Worm (Caenorhabditis elegans) whole organism, L4 larva: ENCODE data around the gene metl-18.

Experiments
- D1046.2 ChIP-seq: fragments of 200-800 bp; sonication (Bioruptor generic); IDR thresholded peaks from 2 replicates; pipeline ENCODE4 v1.3.6; 2022; ENCODE audit warnings: missing genetic modification characterization, missing compliant biosample characterization
- F10B5.3 ChIP-seq: sonication (generic microtip); optimal IDR thresholded peaks from 2 replicates; lab custom pipeline; 2016; ENCODE audit warnings: mild to moderate bottlenecking, missing genetic modification characterization, missing compliant biosample characterization
- T20F7.1 ChIP-seq: fragments of 200-800 bp; sonication (Bioruptor generic); optimal IDR thresholded peaks from 2 replicates; lab custom pipeline; 2018; ENCODE audit warnings: mild to moderate bottlenecking, missing genetic modification characterization, missing compliant biosample characterization
- T26A8.4 ChIP-seq: fragments of 200-800 bp; sonication (Bioruptor generic); IDR thresholded peaks from 2 replicates; pipeline ENCODE4 v1.3.6; 2022; ENCODE audit warnings: missing genetic modification characterization, missing compliant biosample characterization
- Y105C5A.15 ChIP-seq: fragments of 200-800 bp; sonication (Bioruptor generic); IDR thresholded peaks from 2 replicates; pipeline ENCODE4 v1.3.6; 2022; ENCODE audit warnings: missing genetic modification characterization, missing compliant biosample characterization
- ZK546.5 ChIP-seq, 2 experiments: sonication (generic microtip); optimal IDR thresholded peaks; 2 replicates each; lab custom pipeline; 2017; ENCODE audit warnings: missing biosample characterization in 2 of 2, missing genetic modification characterization in 2 of 2
- aha-1 ChIP-seq: fragments of 150-350 bp; peaks from one replicate; lab custom pipeline; 2014; ENCODE audit warnings: missing biosample characterization, missing genetic modification characterization
- aly-2 ChIP-seq: sonication (generic microtip); optimal IDR thresholded peaks from 2 replicates; lab custom pipeline; 2018; ENCODE audit warnings: missing biosample characterization, missing genetic modification characterization
- ama-1 ChIP-seq: fragments of 150-350 bp; optimal IDR thresholded peaks from 2 replicates; lab custom pipeline; 2014; ENCODE audit warnings: inconsistent platforms, mixed read lengths
- attf-4 ChIP-seq: sonication (generic microtip); optimal IDR thresholded peaks from 3 replicates; lab custom pipeline; 2017; ENCODE audit warnings: missing biosample characterization, missing genetic modification characterization
- ceh-20 ChIP-seq: fragments of 200-800 bp; sonication (Bioruptor generic); IDR thresholded peaks from 2 replicates; pipeline ENCODE4 v1.3.6; 2022; ENCODE audit warnings: missing genetic modification reagents, missing genetic modification characterization, missing compliant biosample characterization
- cey-2 ChIP-seq: sonication (generic microtip); optimal IDR thresholded peaks from 3 replicates; lab custom pipeline; 2017; ENCODE audit warnings: missing genetic modification characterization, mild to moderate bottlenecking, missing compliant biosample characterization, antibody characterized with exemption, borderline replicate concordance; ENCODE audit not compliant: insufficient read depth
- daf-16 ChIP-seq, 3 experiments: sonication (generic microtip); optimal IDR thresholded peaks; 2 replicates each; lab custom pipeline; 2016 to 2017; ENCODE audit warnings: missing genetic modification characterization in 3 of 3, missing genetic modification reagents in 3 of 3, mild to moderate bottlenecking in 2 of 3, missing compliant biosample characterization in 2 of 3, missing biosample characterization in 1 of 3, moderate library complexity in 1 of 3
- dmd-6 ChIP-seq: fragments of 200-800 bp; sonication (Bioruptor generic); IDR thresholded peaks from 2 replicates; pipeline ENCODE4 v1.3.6; 2022; ENCODE audit warnings: missing genetic modification reagents, missing genetic modification characterization, missing compliant biosample characterization
- dmd-9 ChIP-seq: fragments of 200-800 bp; sonication (Bioruptor generic); IDR thresholded peaks from 2 replicates; pipeline ENCODE4 v1.3.6; 2022; ENCODE audit warnings: missing genetic modification reagents, missing genetic modification characterization, missing compliant biosample characterization
- dpl-1 ChIP-seq: fragments of 150-350 bp; optimal IDR thresholded peaks from 2 replicates; lab custom pipeline; 2014; ENCODE audit warnings: missing biosample characterization, missing genetic modification reagents, missing genetic modification characterization
- dve-1 ChIP-seq: sonication (generic microtip); optimal IDR thresholded peaks from 2 replicates; lab custom pipeline; 2017; ENCODE audit warnings: antibody characterized with exemption, mild to moderate bottlenecking, missing genetic modification characterization, missing compliant biosample characterization; ENCODE audit not compliant: insufficient read depth
- egl-27 ChIP-seq: sonication (generic microtip); optimal IDR thresholded peaks from 3 replicates; lab custom pipeline; 2017; ENCODE audit warnings: missing biosample characterization, missing genetic modification reagents, missing genetic modification characterization
- hif-1 ChIP-seq, 2 experiments: sonication (generic microtip); optimal IDR thresholded peaks; 2 replicates each; lab custom pipeline; 2016 to 2017; ENCODE audit warnings: missing compliant biosample characterization in 2 of 2, missing genetic modification characterization in 2 of 2, missing genetic modification reagents in 2 of 2, missing genotype in 2 of 2, mild to moderate bottlenecking in 1 of 2
- hlh-30 ChIP-seq: sonication (generic microtip); optimal IDR thresholded peaks from 2 replicates; lab custom pipeline; 2017; ENCODE audit warnings: antibody characterized with exemption, mild to moderate bottlenecking, missing genetic modification characterization, missing compliant biosample characterization; ENCODE audit not compliant: insufficient read depth
- jun-1 ChIP-seq: fragments of 150-350 bp; optimal IDR thresholded peaks from 2 replicates; lab custom pipeline; 2014; ENCODE audit warnings: missing biosample characterization, missing genetic modification reagents, missing genetic modification characterization
- lin-15B ChIP-seq: fragments of 150-350 bp; sonication (generic microtip); optimal IDR thresholded peaks from 3 replicates; lab custom pipeline; 2014; ENCODE audit warnings: missing biosample characterization, missing genetic modification characterization
- lin-38 ChIP-seq: fragments of 200-800 bp; sonication (Bioruptor generic); IDR thresholded peaks from 2 replicates; pipeline ENCODE4 v1.3.6; 2022; ENCODE audit warnings: missing genetic modification reagents, missing genetic modification characterization, missing compliant biosample characterization
- lsy-2 ChIP-seq, 2 experiments: fragments of 150-350 bp in 1 of 2; sonication (generic microtip) in 1 of 2; optimal IDR thresholded peaks; 2 replicates each; lab custom pipeline; 2014 to 2017; ENCODE audit warnings: missing biosample characterization in 2 of 2, missing genetic modification characterization in 2 of 2
- mdl-1 ChIP-seq, 2 experiments: fragments of 150-350 bp in 1 of 2; sonication (generic microtip) in 1 of 2; optimal IDR thresholded peaks; 2 replicates each; lab custom pipeline; 2014 to 2017; ENCODE audit warnings: missing biosample characterization in 2 of 2, missing genetic modification characterization in 2 of 2
- mes-2 ChIP-seq: sonication (generic microtip); optimal IDR thresholded peaks from 2 replicates; lab custom pipeline; 2016; ENCODE audit warnings: missing genotype, mild to moderate bottlenecking, missing genetic modification characterization, missing compliant biosample characterization; ENCODE audit not compliant: poor library complexity, severe bottlenecking
- nhr-111 ChIP-seq: fragments of 200-800 bp; sonication (Bioruptor generic); optimal IDR thresholded peaks from 2 replicates; lab custom pipeline; 2018; ENCODE audit warnings: mild to moderate bottlenecking, missing genetic modification characterization, missing compliant biosample characterization
- nhr-42 ChIP-seq: fragments of 200-800 bp; sonication (Bioruptor generic); IDR thresholded peaks from 2 replicates; pipeline ENCODE4 v1.3.6; 2022; ENCODE audit warnings: missing genetic modification characterization, missing compliant biosample characterization
- nhr-48 ChIP-seq: sonication (generic microtip); optimal IDR thresholded peaks from 2 replicates; lab custom pipeline; 2016; ENCODE audit warnings: mild to moderate bottlenecking, missing genetic modification characterization, missing compliant biosample characterization
- nhr-6 ChIP-seq: fragments of 150-350 bp; optimal IDR thresholded peaks from 2 replicates; lab custom pipeline; 2014; ENCODE audit warnings: missing biosample characterization, missing genetic modification characterization
- rbr-2 ChIP-seq: sonication (generic microtip); optimal IDR thresholded peaks from 2 replicates; lab custom pipeline; 2016; ENCODE audit warnings: missing genotype, missing genetic modification characterization, missing compliant biosample characterization
- sdz-12 ChIP-seq: fragments of 200-800 bp; sonication (Bioruptor generic); optimal IDR thresholded peaks from 2 replicates; lab custom pipeline; 2018; ENCODE audit warnings: mild to moderate bottlenecking, missing genetic modification characterization, missing compliant biosample characterization
- skn-1 ChIP-seq: fragments of 150-350 bp; optimal IDR thresholded peaks from 2 replicates; lab custom pipeline; 2014; ENCODE audit warnings: missing biosample characterization, missing genetic modification characterization
- snpc-1.2 ChIP-seq: fragments of 200-800 bp; sonication (Bioruptor generic); IDR thresholded peaks from 2 replicates; pipeline ENCODE4 v1.3.6; 2022; ENCODE audit warnings: missing genetic modification reagents, missing genetic modification characterization, missing compliant biosample characterization
- snpc-4 ChIP-seq: fragments of 150-350 bp; optimal IDR thresholded peaks from 2 replicates; lab custom pipeline; 2014; ENCODE audit warnings: missing biosample characterization, missing genetic modification characterization
- tag-97 ChIP-seq: fragments of 200-800 bp; sonication (Bioruptor generic); IDR thresholded peaks from 2 replicates; pipeline ENCODE4 v1.3.6; 2022; ENCODE audit warnings: missing genetic modification characterization, missing compliant biosample characterization
- zip-2 ChIP-seq: fragments of 150-350 bp; optimal IDR thresholded peaks from 2 replicates; lab custom pipeline; 2014; ENCODE audit warnings: missing biosample characterization, missing genetic modification characterization

The metl-18 gene

ce11 chrIII:3395874-3396467 is 29.6 kb upstream of the metl-18 start, which contains the start of gene cri-3:
Gene cri-3, plus strand, starts transcription at chrIII:3396355.
- peak; percentile 56 for TF ChIP-seq dpl-1 (GFP tag; lab: Kevin White, UChicago)
- peak in 1 of 2 experiments; percentile 6 for TF ChIP-seq lsy-2 (tag; optimal IDR thresholded peaks at IDR 0.05; lab: Kevin White, UChicago)
- no peak for TF ChIP-seq snpc-4 (tag; lab: Kevin White, UChicago)
- no peak for TF ChIP-seq dmd-6 (GFP tag; lab: Robert Waterston, UW)
- peak; percentile 20 for TF ChIP-seq mes-2 (tag; lab: Kevin White, UChicago)
- peak in 1 of 2 experiments; percentile 39 for TF ChIP-seq hif-1 (tag; optimal IDR thresholded peaks at IDR 0.05; lab: Kevin White, UChicago)
- TF ChIP-seq lin-38 (GFP tag; lab: Robert Waterston, UW) = 0 out of 2 replicates have a peak, but pooled peaks have one; percentile 27
- TF ChIP-seq, all 104 proteins: peak for 5

DNA sequence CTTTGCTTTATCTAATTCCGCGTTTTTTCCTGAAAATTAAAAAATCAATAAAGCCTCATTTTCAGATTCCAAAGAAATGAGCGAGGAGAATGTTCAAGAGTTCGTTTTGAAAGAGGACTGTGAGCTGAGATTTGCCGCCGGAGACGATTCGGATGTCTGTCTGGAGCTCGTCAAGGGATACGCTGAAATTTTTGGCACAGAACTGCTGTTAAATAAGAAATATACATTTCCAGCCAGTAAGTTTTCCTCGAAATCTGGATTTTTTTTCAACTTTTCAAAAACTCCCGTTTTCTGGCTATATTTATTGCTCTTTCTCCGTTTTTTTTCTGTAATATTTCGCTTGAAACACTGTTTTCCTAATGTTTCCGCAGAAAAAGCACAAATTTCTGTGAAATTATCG is 27.9 kb upstream of the metl-18 start, which contains the start of gene clpf-1:
Gene clpf-1 (plus strand): TSS at position 66 of the 400 bp plus-strand sequence.
- no peak for TF ChIP-seq Y105C5A.15
- TF ChIP-seq T26A8.4 (GFP tag; lab: Robert Waterston, UW) = no peak
- peak; percentile 20; the same call in 1 of the 2 replicates for TF ChIP-seq lin-38 (GFP tag; lab: Robert Waterston, UW)
- no peak for TF ChIP-seq nhr-111 (GFP tag; lab: Kevin White, UChicago)
- TF ChIP-seq egl-27 (tag; lab: Kevin White, UChicago) = no peak
- TF ChIP-seq zip-2 = no peak
- TF ChIP-seq ama-1 = peak; percentile 61
- TF ChIP-seq hlh-30 (tag; lab: Kevin White, UChicago) = no peak
- TF ChIP-seq F10B5.3 = no peak
- TF ChIP-seq dve-1 = peak; percentile 39
- no peak for TF ChIP-seq rbr-2
- TF ChIP-seq aly-2 = no peak
- no peak for TF ChIP-seq skn-1 (tag; lab: Kevin White, UChicago)
- no peak for TF ChIP-seq ceh-20 (GFP tag; lab: Robert Waterston, UW)
- TF ChIP-seq ZK546.5 (tag; optimal IDR thresholded peaks at IDR 0.05; lab: Kevin White, UChicago) = no peak
- no peak for TF ChIP-seq snpc-4 (tag; lab: Kevin White, UChicago)
- TF ChIP-seq mdl-1 (tag; optimal IDR thresholded peaks at IDR 0.05; lab: Kevin White, UChicago) = no peak
- no peak for TF ChIP-seq nhr-6 (tag; lab: Kevin White, UChicago)
- peak; percentile 94 for TF ChIP-seq aha-1 (tag; lab: Kevin White, UChicago)
- TF ChIP-seq snpc-1.2 (GFP tag; lab: Robert Waterston, UW) = no peak
- TF ChIP-seq D1046.2 (GFP tag; lab: Robert Waterston, UW) = no peak

DNA sequence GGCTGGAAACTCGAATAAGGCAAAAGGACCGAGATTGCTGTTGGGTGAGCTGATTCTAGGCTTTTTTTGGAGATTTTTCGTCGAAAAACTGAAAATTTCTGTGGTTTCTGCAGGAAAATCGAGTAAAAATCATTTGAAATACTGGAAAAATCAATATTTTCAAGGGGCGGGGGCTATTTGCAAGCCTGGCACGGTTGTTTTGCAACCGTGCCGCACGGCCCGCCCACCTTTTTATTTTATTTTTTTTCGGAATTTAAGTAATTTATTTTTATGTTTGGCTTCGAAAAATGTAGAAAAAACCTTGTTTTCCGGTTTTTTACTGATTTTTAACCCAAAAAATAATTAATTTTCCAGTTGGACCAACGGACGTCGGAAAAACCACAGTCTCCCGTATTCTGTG is 27.1 kb upstream of the metl-18 start:
- TF ChIP-seq T20F7.1 (GFP tag; lab: Kevin White, UChicago) (no peak), nhr-42 (GFP tag; lab: Robert Waterston, UW) (no peak), lsy-2 (tag; optimal IDR thresholded peaks at IDR 0.05; lab: Kevin White, UChicago) (no peak), lin-15B (tag; lab: Kevin White, UChicago) (peak; percentile 9), attf-4 (tag; lab: Kevin White, UChicago) (no peak), daf-16 (GFP tag; optimal IDR thresholded peaks at IDR 0.05; lab: Kevin White, UChicago) (no peak), daf-16 (tag; optimal IDR thresholded peaks at IDR 0.05; lab: Kevin White, UChicago) (peak; percentile 11), jun-1 (tag; lab: Kevin White, UChicago) (no peak), lin-38 (GFP tag; lab: Robert Waterston, UW) (peak; percentile 53), nhr-48 (tag; lab: Kevin White, UChicago) (no peak), cey-2 (tag; lab: Kevin White, UChicago) (no peak), egl-27 (tag; lab: Kevin White, UChicago) (no peak), dmd-9 (no peak), tag-97 (GFP tag; lab: Robert Waterston, UW) (no peak), aha-1 (tag; lab: Kevin White, UChicago) (peak; percentile 6), sdz-12 (GFP tag; lab: Kevin White, UChicago) (no peak)
